Fruit fly (Drosophila melanogaster) whole organism, embryonic: ENCODE data around the gene CG46458.
A peak's percentile ranks its signal among the peaks of the same experiment; 100 is the strongest.

Source experiments
- Atf-2 ChIP-seq: fragments of 200-800 bp; sonication (Bioruptor generic); optimal IDR thresholded peaks from 2 replicates; lab custom pipeline; 2016; ENCODE audit warnings: missing biosample characterization, missing genetic modification characterization
- C15 ChIP-seq: fragments of 200-800 bp; sonication (Bioruptor generic); IDR thresholded peaks from 3 replicates; pipeline ENCODE4 v1.3.6; 2022; ENCODE audit warnings: missing biosample characterization, missing genetic modification characterization
- CG11398 ChIP-seq: fragments of 200-800 bp; sonication (Bioruptor generic); optimal IDR thresholded peaks from 2 replicates; lab custom pipeline; 2016; ENCODE audit warnings: missing biosample characterization, missing genetic modification characterization
- CG11695 ChIP-seq: fragments of 200-800 bp; sonication (Bioruptor generic); IDR thresholded peaks from 3 replicates; pipeline ENCODE4 v1.3.6; 2022; ENCODE audit warnings: missing biosample characterization, missing genetic modification characterization
- CG12071 ChIP-seq: fragments of 200-800 bp; sonication (Bioruptor generic); optimal IDR thresholded peaks from 3 replicates; lab custom pipeline; 2018; ENCODE audit warnings: missing biosample characterization, mild to moderate bottlenecking, missing genetic modification characterization
- CG1233 ChIP-seq: fragments of 200-800 bp; sonication (Bioruptor generic); optimal IDR thresholded peaks from 4 replicates; lab custom pipeline; 2018; ENCODE audit warnings: missing biosample characterization, mild to moderate bottlenecking, missing genetic modification characterization
- CG13287 ChIP-seq: fragments of 200-800 bp; sonication (Bioruptor generic); IDR thresholded peaks from 2 replicates; pipeline ENCODE4 v1.3.6; 2022; ENCODE audit warnings: missing biosample characterization, missing genetic modification characterization; ENCODE audit not compliant: partially characterized antibody
- CG14667 ChIP-seq: fragments of 200-800 bp; sonication (Bioruptor generic); IDR thresholded peaks from 2 replicates; pipeline ENCODE4 v1.3.6; 2022; ENCODE audit warnings: missing biosample characterization, missing genetic modification characterization
- CG14965 ChIP-seq: fragments of 200-800 bp; sonication (Bioruptor generic); optimal IDR thresholded peaks from 2 replicates; lab custom pipeline; 2016; ENCODE audit warnings: missing biosample characterization, missing genetic modification characterization, borderline replicate concordance
- CG15696 ChIP-seq: fragments of 200-800 bp; sonication (Bioruptor generic); optimal IDR thresholded peaks from 2 replicates; lab custom pipeline; 2019; ENCODE audit warnings: missing biosample characterization, mild to moderate bottlenecking, missing genetic modification characterization, moderate library complexity
- CG17359 ChIP-seq: fragments of 200-800 bp; sonication (Bioruptor generic); optimal IDR thresholded peaks from 3 replicates; lab custom pipeline; 2018; ENCODE audit warnings: missing biosample characterization, mild to moderate bottlenecking, missing genetic modification characterization, moderate library complexity
- CG18619 ChIP-seq: fragments of 200-800 bp; sonication (Bioruptor generic); optimal IDR thresholded peaks from 3 replicates; lab custom pipeline; 2017; ENCODE audit warnings: missing biosample characterization, mild to moderate bottlenecking, missing genetic modification characterization
- CG2889 ChIP-seq: fragments of 200-800 bp; sonication (Bioruptor generic); IDR thresholded peaks from 3 replicates; pipeline ENCODE4 v1.3.6; 2022; ENCODE audit warnings: missing biosample characterization, missing genetic modification characterization
- CG30020 ChIP-seq: fragments of 200-800 bp; optimal IDR thresholded peaks from 2 replicates; lab custom pipeline; 2019; ENCODE audit warnings: missing biosample characterization, mild to moderate bottlenecking, missing genetic modification characterization, moderate library complexity
- CG32767 ChIP-seq: fragments of 200-800 bp; sonication (Bioruptor generic); IDR thresholded peaks from 2 replicates; pipeline ENCODE4 v1.3.6; 2022; ENCODE audit warnings: missing biosample characterization, missing genetic modification characterization
- CG32772 ChIP-seq: fragments of 200-800 bp; sonication (Bioruptor generic); IDR thresholded peaks from 2 replicates; pipeline ENCODE4 v1.3.6; 2022; ENCODE audit warnings: missing biosample characterization, missing genetic modification characterization
- CG3995 ChIP-seq: fragments of 200-800 bp; sonication (Bioruptor generic); optimal IDR thresholded peaks from 3 replicates; lab custom pipeline; 2016; ENCODE audit warnings: missing biosample characterization, missing genetic modification characterization
- CG4730 ChIP-seq: fragments of 200-800 bp; sonication (Bioruptor generic); IDR thresholded peaks from 2 replicates; pipeline ENCODE4 v1.3.6; 2022; ENCODE audit warnings: missing biosample characterization, missing genetic modification characterization
- CG6689 ChIP-seq: fragments of 200-800 bp; sonication (Bioruptor generic); IDR thresholded peaks from 2 replicates; pipeline ENCODE4 v1.3.6; 2022; ENCODE audit warnings: missing biosample characterization, missing genetic modification characterization
- CG7745 ChIP-seq: fragments of 200-800 bp; sonication (Bioruptor generic); optimal IDR thresholded peaks from 2 replicates; lab custom pipeline; 2018; ENCODE audit warnings: missing biosample characterization, mild to moderate bottlenecking, missing genetic modification characterization, moderate library complexity
- CG8359 ChIP-seq: fragments of 200-800 bp; sonication (Bioruptor generic); optimal IDR thresholded peaks from 2 replicates; lab custom pipeline; 2017; ENCODE audit warnings: missing biosample characterization, mild to moderate bottlenecking, missing genetic modification characterization, borderline replicate concordance
- CG9727 ChIP-seq: fragments of 200-800 bp; sonication (Bioruptor generic); optimal IDR thresholded peaks from 3 replicates; lab custom pipeline; 2017; ENCODE audit warnings: missing biosample characterization, mild to moderate bottlenecking, missing genetic modification characterization
- Camta ChIP-seq: fragments of 200-800 bp; sonication (Bioruptor generic); optimal IDR thresholded peaks from 2 replicates; lab custom pipeline; 2016; ENCODE audit warnings: missing biosample characterization, missing genetic modification characterization
- Deaf1 ChIP-seq: fragments of 200-800 bp; optimal IDR thresholded peaks from 3 replicates; lab custom pipeline; 2019; ENCODE audit warnings: missing biosample characterization, mild to moderate bottlenecking, missing genetic modification characterization, moderate library complexity
- Dfd ChIP-seq, 2 experiments: fragments of >200 bp; optimal IDR thresholded peaks; 2 replicates each; lab custom pipeline; 2017; ENCODE audit warnings: missing biosample characterization in 2 of 2, missing genetic modification characterization in 2 of 2
- Dip2 ChIP-seq: fragments of 200-800 bp; sonication (Bioruptor generic); IDR thresholded peaks from 2 replicates; pipeline ENCODE4 v1.3.6; 2022; ENCODE audit warnings: missing biosample characterization, missing genetic modification characterization
- Fer1 ChIP-seq: fragments of 200-800 bp; sonication (Bioruptor generic); optimal IDR thresholded peaks from 2 replicates; lab custom pipeline; 2017; ENCODE audit warnings: missing biosample characterization, mild to moderate bottlenecking, missing genetic modification characterization
- GATAe ChIP-seq: fragments of 200-800 bp; sonication (Bioruptor generic); conservative IDR thresholded peaks from 2 replicates; pipeline ENCODE4 v1.3.6; 2022; ENCODE audit warnings: missing biosample characterization, missing genetic modification characterization
- Gug ChIP-seq: fragments of 200-800 bp; sonication (Bioruptor generic); IDR thresholded peaks from 4 replicates; pipeline ENCODE4 v1.3.6; 2022; ENCODE audit warnings: missing biosample characterization, missing genetic modification characterization
- Hey ChIP-seq: fragments of 200-800 bp; sonication (Bioruptor generic); optimal IDR thresholded peaks from 3 replicates; lab custom pipeline; 2018; ENCODE audit warnings: missing biosample characterization, mild to moderate bottlenecking, missing genetic modification characterization
- HmgZ ChIP-seq: fragments of 200-800 bp; sonication (Bioruptor generic); optimal IDR thresholded peaks from 2 replicates; lab custom pipeline; 2018; ENCODE audit warnings: missing biosample characterization, mild to moderate bottlenecking, missing genetic modification characterization
- Hr39 ChIP-seq: fragments of >200 bp; optimal IDR thresholded peaks from 2 replicates; lab custom pipeline; 2017
- Opbp ChIP-seq: fragments of 200-800 bp; sonication (Bioruptor generic); IDR thresholded peaks from 3 replicates; pipeline ENCODE4 v1.3.6; 2022; ENCODE audit warnings: missing biosample characterization, missing genetic modification characterization; ENCODE audit not compliant: partially characterized antibody
- Pdp1 ChIP-seq, 2 experiments: fragments of 200-800 bp; sonication (Bioruptor generic); optimal IDR thresholded peaks; 3 replicates each; lab custom pipeline; 2016; ENCODE audit warnings: missing biosample characterization in 2 of 2, missing genetic modification characterization in 2 of 2, mild to moderate bottlenecking in 1 of 2, moderate library complexity in 1 of 2
- Rfx ChIP-seq: fragments of 200-800 bp; sonication (Bioruptor generic); IDR thresholded peaks from 2 replicates; pipeline ENCODE4 v1.3.6; 2022; ENCODE audit warnings: missing biosample characterization, missing genetic modification characterization
- Sry-δ ChIP-seq: fragments of 200-800 bp; sonication (Bioruptor generic); optimal IDR thresholded peaks from 2 replicates; lab custom pipeline; 2016; ENCODE audit warnings: missing biosample characterization, missing genetic modification characterization
- btn ChIP-seq: fragments of 200-800 bp; sonication (Bioruptor generic); optimal IDR thresholded peaks from 2 replicates; lab custom pipeline; 2016; ENCODE audit warnings: missing biosample characterization, missing genetic modification characterization
- danr ChIP-seq: fragments of 200-800 bp; sonication (Bioruptor generic); IDR thresholded peaks from 2 replicates; pipeline ENCODE4 v1.3.6; 2022; ENCODE audit warnings: missing biosample characterization, missing genetic modification characterization
- grau ChIP-seq: fragments of 200-800 bp; optimal IDR thresholded peaks from 3 replicates; lab custom pipeline; 2019; ENCODE audit warnings: missing biosample characterization, mild to moderate bottlenecking, missing genetic modification characterization, moderate library complexity
- gsb ChIP-seq: fragments of 200-800 bp; sonication (Bioruptor generic); IDR thresholded peaks from 2 replicates; pipeline ENCODE4 v1.3.6; 2022; ENCODE audit warnings: missing biosample characterization, missing genetic modification characterization
- gsb-n ChIP-seq: fragments of 200-800 bp; sonication (Bioruptor generic); optimal IDR thresholded peaks from 3 replicates; lab custom pipeline; 2018; ENCODE audit warnings: missing biosample characterization, mild to moderate bottlenecking, missing genetic modification characterization
- jing ChIP-seq: fragments of 200-800 bp; sonication (Bioruptor generic); optimal IDR thresholded peaks from 2 replicates; lab custom pipeline; 2018; ENCODE audit warnings: missing biosample characterization, mild to moderate bottlenecking, missing genetic modification characterization
- jumu ChIP-seq: fragments of 200-800 bp; sonication (Bioruptor generic); optimal IDR thresholded peaks from 3 replicates; lab custom pipeline; 2016; ENCODE audit warnings: missing biosample characterization, missing genetic modification characterization
- kay ChIP-seq: fragments of 200-800 bp; sonication (Bioruptor generic); optimal IDR thresholded peaks from 2 replicates; lab custom pipeline; 2016; ENCODE audit warnings: missing biosample characterization, missing genetic modification characterization
- oc ChIP-seq: fragments of 200-800 bp; sonication (Bioruptor generic); optimal IDR thresholded peaks from 2 replicates; lab custom pipeline; 2018; ENCODE audit warnings: missing biosample characterization, mild to moderate bottlenecking, missing genetic modification characterization, moderate library complexity
- pb ChIP-seq: fragments of 200-800 bp; sonication (Bioruptor generic); optimal IDR thresholded peaks from 3 replicates; lab custom pipeline; 2016; ENCODE audit warnings: missing biosample characterization, missing genetic modification characterization
- repo ChIP-seq: fragments of 200-800 bp; sonication (Bioruptor generic); optimal IDR thresholded peaks from 2 replicates; lab custom pipeline; 2016; ENCODE audit warnings: missing biosample characterization, missing genetic modification characterization
- scrt ChIP-seq: fragments of 200-800 bp; sonication (Bioruptor generic); optimal IDR thresholded peaks from 2 replicates; lab custom pipeline; 2018; ENCODE audit warnings: missing biosample characterization, mild to moderate bottlenecking, missing genetic modification characterization, moderate library complexity
- sens ChIP-seq: fragments of 200-800 bp; sonication (Bioruptor generic); peaks from one replicate; lab custom pipeline; 2016; ENCODE audit warnings: missing biosample characterization, missing genetic modification characterization
- slp2 ChIP-seq: fragments of 200-800 bp; sonication (Bioruptor generic); optimal IDR thresholded peaks from 2 replicates; lab custom pipeline; 2016; ENCODE audit warnings: missing biosample characterization, missing genetic modification characterization
- sna ChIP-seq: fragments of 200-800 bp; sonication (Bioruptor generic); IDR thresholded peaks from 2 replicates; pipeline ENCODE4 v1.3.6; 2022; ENCODE audit warnings: missing biosample characterization, missing genetic modification characterization; ENCODE audit not compliant: partially characterized antibody
- vnd ChIP-seq: fragments of 200-800 bp; sonication (Bioruptor generic); IDR thresholded peaks from 3 replicates; pipeline ENCODE4 v1.3.6; 2022; ENCODE audit warnings: missing biosample characterization, missing genetic modification characterization; ENCODE audit not compliant: partially characterized antibody
- yki ChIP-seq: fragments of >200 bp; optimal IDR thresholded peaks from 3 replicates; lab custom pipeline; 2018

CG46458 gene

dm6 chr3R:6973305-6973704 is 15.1 kb upstream of the CG46458 start (continued):
- TF ChIP-seq gsb (no peak), grau (tag; lab: Kevin White, UChicago) (peak; percentile 21), Pdp1 (GFP tag; optimal IDR thresholded peaks at IDR 0.05; lab: Kevin White, UChicago) (no peak), Dip2 (GFP tag; lab: Robert Waterston, UW) (no peak), btn (GFP tag; lab: Kevin White, UChicago) (peak; percentile 10), sens (GFP tag; lab: Kevin White, UChicago) (peak; percentile 83), CG1233 (no peak), danr (GFP tag; lab: Robert Waterston, UW) (no peak), gsb-n (tag; lab: Kevin White, UChicago) (no peak), CG32767 (GFP tag; lab: Robert Waterston, UW) (no peak), pb (GFP tag; lab: Kevin White, UChicago) (no peak), CG4730 (no peak), Sry-δ (GFP tag; lab: Kevin White, UChicago) (no peak), CG11695 (GFP tag; lab: Robert Waterston, UW) (no peak), Opbp (GFP tag; lab: Robert Waterston, UW) (no peak), CG15696 (tag; lab: Kevin White, UChicago) (peak; percentile 52), CG9727 (GFP tag; lab: Kevin White, UChicago) (peak; percentile 41), oc (tag; lab: Kevin White, UChicago) (no peak), CG30020 (tag; lab: Kevin White, UChicago) (no peak), CG8359 (peak; percentile 98), repo (GFP tag; lab: Kevin White, UChicago) (no peak), Fer1 (GFP tag; lab: Kevin White, UChicago) (no peak), CG14965 (GFP tag; lab: Kevin White, UChicago) (peak; percentile 98), HmgZ (tag; lab: Kevin White, UChicago) (no peak), C15 (GFP tag; lab: Robert Waterston, UW) (no peak), CG2889 (GFP tag; lab: Robert Waterston, UW) (no peak), Hr39 (lab: Kevin White, UChicago) (no peak), CG6689 (GFP tag; lab: Robert Waterston, UW) (no peak), jumu (GFP tag; lab: Kevin White, UChicago) (no peak), Camta (GFP tag; lab: Kevin White, UChicago) (no peak), CG32772 (GFP tag; lab: Robert Waterston, UW) (no peak), Deaf1 (tag; lab: Kevin White, UChicago) (no peak), GATAe (GFP tag; lab: Robert Waterston, UW) (no peak), CG13287 (GFP tag; lab: Robert Waterston, UW) (no peak), CG14667 (GFP tag; lab: Robert Waterston, UW) (no peak), yki (lab: Kevin White, UChicago) (no peak), vnd (no peak), jing (GFP tag; lab: Kevin White, UChicago) (no peak), scrt (no peak), CG3995 (GFP tag; lab: Kevin White, UChicago) (no peak), slp2 (GFP tag; lab: Kevin White, UChicago) (no peak), CG7745 (tag; lab: Kevin White, UChicago) (no peak), CG11398 (no peak), CG17359 (no peak), sna (GFP tag; lab: Robert Waterston, UW) (no peak), CG12071 (GFP tag; lab: Kevin White, UChicago) (peak; percentile 14), Rfx (GFP tag; lab: Robert Waterston, UW) (no peak), Atf-2 (GFP tag; lab: Kevin White, UChicago) (no peak), Gug (GFP tag; lab: Robert Waterston, UW) (no peak), Hey (tag; lab: Kevin White, UChicago) (no peak), kay (GFP tag; lab: Kevin White, UChicago) (no peak), CG18619 (GFP tag; lab: Kevin White, UChicago) (no peak), Dfd (GFP tag; optimal IDR thresholded peaks at IDR 0.05; lab: Kevin White, UChicago) (no peak)
